Worm (Caenorhabditis elegans): ENCODE measurements around the gene wnk-1.

wnk-1 gene

ce11 chrIV:9218415-9218814 lies 18.5 kb downstream of the wnk-1 start:
- TF ChIP-seq tbx-11 (GFP tag; IDR thresholded peaks at IDR 0.05): no peak
- no peak for TF ChIP-seq F13C5.2 (tag; optimal IDR thresholded peaks at IDR 0.05)
- no peak for TF ChIP-seq hnd-1 (tag; optimal IDR thresholded peaks at IDR 0.05)
- TF ChIP-seq sea-1 (GFP tag; conservative IDR thresholded peaks at IDR 0.05): no peak
- TF ChIP-seq flt-1 (GFP tag; IDR thresholded peaks at IDR 0.05): no peak
- TF ChIP-seq scrt-1 (GFP tag; IDR thresholded peaks at IDR 0.05): no peak
- TF ChIP-seq ceh-13 (GFP tag; optimal IDR thresholded peaks at IDR 0.05): no peak

ce11 chrIV:9224825-9225224 lies 24.9 kb downstream of the wnk-1 start, which contains the start of gene C46C2.3:
C46C2.3 (plus strand) TSS chrIV:9225125.
- TF ChIP-seq B0310.2 (tag; optimal IDR thresholded peaks at IDR 0.05) (no peak), F13C5.2 (tag; optimal IDR thresholded peaks at IDR 0.05) (no peak), pes-1 (GFP tag; IDR thresholded peaks at IDR 0.05) (no peak), tbx-11 (GFP tag; IDR thresholded peaks at IDR 0.05) (no peak), tra-4 (tag; optimal IDR thresholded peaks at IDR 0.05) (no peak), ama-1 (optimal IDR thresholded peaks at IDR 0.05) (no peak), ceh-36 (tag; optimal IDR thresholded peaks at IDR 0.05) (no peak), flt-1 (GFP tag; IDR thresholded peaks at IDR 0.05) (no peak), hmbx-1 (tag; optimal IDR thresholded peaks at IDR 0.05) (no peak), tbx-37 (GFP tag; conservative IDR thresholded peaks at IDR 0.05) (no peak), ceh-13 (GFP tag; optimal IDR thresholded peaks at IDR 0.05) (no peak), ets-7 (tag; optimal IDR thresholded peaks at IDR 0.05) (no peak)

- no peak for TF ChIP-seq ets-7 (tag; optimal IDR thresholded peaks at IDR 0.05)
- TF ChIP-seq tbx-11 (GFP tag; IDR thresholded peaks at IDR 0.05): no peak
- TF ChIP-seq tbx-37 (GFP tag; conservative IDR thresholded peaks at IDR 0.05): no peak
- TF ChIP-seq pes-1 (GFP tag; IDR thresholded peaks at IDR 0.05): no peak
- no peak for TF ChIP-seq ceh-36 (tag; optimal IDR thresholded peaks at IDR 0.05)
- no peak for TF ChIP-seq ceh-13 (GFP tag; optimal IDR thresholded peaks at IDR 0.05)
- no peak for TF ChIP-seq hmg-4 (GFP tag; optimal IDR thresholded peaks at IDR 0.05)
- no peak for TF ChIP-seq hnd-1 (tag; optimal IDR thresholded peaks at IDR 0.05)
- no peak for TF ChIP-seq sea-1 (GFP tag; conservative IDR thresholded peaks at IDR 0.05)
- TF ChIP-seq scrt-1 (GFP tag; IDR thresholded peaks at IDR 0.05): no peak
- TF ChIP-seq tra-4 (tag; optimal IDR thresholded peaks at IDR 0.05): no peak
- TF ChIP-seq hmbx-1 (tag; optimal IDR thresholded peaks at IDR 0.05): no peak
- no peak for TF ChIP-seq B0310.2 (tag; optimal IDR thresholded peaks at IDR 0.05)
- no peak for TF ChIP-seq aly-1 (tag; optimal IDR thresholded peaks at IDR 0.05)
Observed at ce11 chrIV:9227650-9228049, 27.7 kb downstream of the wnk-1 start.

ce11 chrIV:9232421-9233141 lies 32.7 kb downstream of the wnk-1 start, which contains the start of gene Y11D7A.3:
Y11D7A.3 (plus strand) TSS chrIV:9233091.
- TF ChIP-seq ets-7 (tag; optimal IDR thresholded peaks at IDR 0.05): no peak
- TF ChIP-seq pes-1 (GFP tag; IDR thresholded peaks at IDR 0.05): no peak
- TF ChIP-seq hnd-1 (tag; optimal IDR thresholded peaks at IDR 0.05): no peak
- TF ChIP-seq hmbx-1 (tag; optimal IDR thresholded peaks at IDR 0.05): no peak
- no peak for TF ChIP-seq ama-1 (optimal IDR thresholded peaks at IDR 0.05)
- TF ChIP-seq flt-1 (GFP tag; IDR thresholded peaks at IDR 0.05): no peak
- TF ChIP-seq F13C5.2 (tag; optimal IDR thresholded peaks at IDR 0.05): no peak
- TF ChIP-seq scrt-1 (GFP tag; IDR thresholded peaks at IDR 0.05): no peak
- no peak for TF ChIP-seq B0310.2 (tag; optimal IDR thresholded peaks at IDR 0.05)
- TF ChIP-seq aly-1 (tag; optimal IDR thresholded peaks at IDR 0.05): no peak
- no peak for TF ChIP-seq ceh-36 (tag; optimal IDR thresholded peaks at IDR 0.05)
- TF ChIP-seq ceh-13 (GFP tag; optimal IDR thresholded peaks at IDR 0.05): no peak

- no peak for TF ChIP-seq flt-1 (GFP tag; IDR thresholded peaks at IDR 0.05)
- no peak for TF ChIP-seq sea-1 (GFP tag; conservative IDR thresholded peaks at IDR 0.05)
- TF ChIP-seq tbx-11 (GFP tag; IDR thresholded peaks at IDR 0.05): no peak
- TF ChIP-seq hnd-1 (tag; optimal IDR thresholded peaks at IDR 0.05): no peak
- no peak for TF ChIP-seq tbx-37 (GFP tag; conservative IDR thresholded peaks at IDR 0.05)
- no peak for TF ChIP-seq F13C5.2 (tag; optimal IDR thresholded peaks at IDR 0.05)
- TF ChIP-seq hmbx-1 (tag; optimal IDR thresholded peaks at IDR 0.05): no peak
- no peak for TF ChIP-seq aly-1 (tag; optimal IDR thresholded peaks at IDR 0.05)
- no peak for TF ChIP-seq tra-4 (tag; optimal IDR thresholded peaks at IDR 0.05)
- no peak for TF ChIP-seq ama-1 (optimal IDR thresholded peaks at IDR 0.05)
- TF ChIP-seq hmg-4 (GFP tag; optimal IDR thresholded peaks at IDR 0.05): no peak
- TF ChIP-seq ceh-36 (tag; optimal IDR thresholded peaks at IDR 0.05): no peak
- TF ChIP-seq scrt-1 (GFP tag; IDR thresholded peaks at IDR 0.05): no peak
- no peak for TF ChIP-seq pes-1 (GFP tag; IDR thresholded peaks at IDR 0.05)
- no peak for TF ChIP-seq ets-7 (tag; optimal IDR thresholded peaks at IDR 0.05)
- TF ChIP-seq ceh-13 (GFP tag; optimal IDR thresholded peaks at IDR 0.05): no peak
- TF ChIP-seq B0310.2 (tag; optimal IDR thresholded peaks at IDR 0.05): no peak
Observed at ce11 chrIV:9239151-9239550, 39.2 kb downstream of the wnk-1 start.

ce11 chrIV:9243670-9244069 lies 43.8 kb downstream of the wnk-1 start, which contains the start of gene rab-28:
rab-28 (minus strand) TSS chrIV:9244012.
- TF ChIP-seq hnd-1 (tag; optimal IDR thresholded peaks at IDR 0.05): no peak

ce11 chrIV:9245423-9245822 lies 45.5 kb downstream of the wnk-1 start, which contains the start of gene Y11D7A.5:
Y11D7A.5 (minus strand) TSS chrIV:9245523.
- TF ChIP-seq ets-7 (tag; optimal IDR thresholded peaks at IDR 0.05) (no peak), hmg-4 (GFP tag; optimal IDR thresholded peaks at IDR 0.05) (no peak), B0310.2 (tag; optimal IDR thresholded peaks at IDR 0.05) (no peak), scrt-1 (GFP tag; IDR thresholded peaks at IDR 0.05) (no peak), hnd-1 (tag; optimal IDR thresholded peaks at IDR 0.05) (no peak), tra-4 (tag; optimal IDR thresholded peaks at IDR 0.05) (no peak), ama-1 (optimal IDR thresholded peaks at IDR 0.05) (no peak), F13C5.2 (tag; optimal IDR thresholded peaks at IDR 0.05) (no peak), ceh-13 (GFP tag; optimal IDR thresholded peaks at IDR 0.05) (no peak), tbx-37 (GFP tag; conservative IDR thresholded peaks at IDR 0.05) (no peak), tbx-11 (GFP tag; IDR thresholded peaks at IDR 0.05) (no peak), ceh-36 (tag; optimal IDR thresholded peaks at IDR 0.05) (no peak), pes-1 (GFP tag; IDR thresholded peaks at IDR 0.05) (no peak), aly-1 (tag; optimal IDR thresholded peaks at IDR 0.05) (no peak)

All from whole organism, early embryonic.